Fruit fly (Drosophila melanogaster): Measurements from ENCODE around the gene Pk34A.

Pk34A gene

DNA sequence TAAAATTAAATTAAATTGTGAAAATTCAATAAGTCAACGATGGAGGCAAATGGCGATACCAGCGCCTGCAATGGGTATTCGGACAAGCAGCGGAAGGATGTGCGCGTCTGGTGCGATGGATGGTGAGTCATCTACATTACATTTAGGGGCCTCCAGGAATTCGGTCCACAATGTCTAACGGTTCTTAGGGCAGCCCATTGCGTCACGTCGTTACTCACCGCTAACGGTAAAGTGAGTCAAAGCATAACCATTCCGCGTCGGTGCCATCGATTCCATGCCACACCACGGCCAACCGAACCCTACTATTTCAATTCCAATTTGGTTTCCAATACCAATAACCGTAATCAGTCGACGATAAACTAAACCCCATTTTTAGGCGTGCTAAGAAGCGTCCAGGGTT is 45.5 kb downstream of the Pk34A start:
- TF ChIP-seq ovo (GFP tag; optimal IDR thresholded peaks at IDR 0.05), result peak; percentile 70
- TF ChIP-seq pad (GFP tag; optimal IDR thresholded peaks at IDR 0.05), result no peak
- TF ChIP-seq Crg-1 (GFP tag; optimal IDR thresholded peaks at IDR 0.05), result no peak
- TF ChIP-seq CG11617 (GFP tag; optimal IDR thresholded peaks at IDR 0.05), result no peak
- TF ChIP-seq kay (GFP tag; ENCODE audit: borderline replicate concordance), result no peak
- TF ChIP-seq CG5204 (GFP tag; optimal IDR thresholded peaks at IDR 0.05), result no peak

- TF ChIP-seq CG14711 (tag; optimal IDR thresholded peaks at IDR 0.05) (peak; percentile 36), CG12768 (GFP tag; optimal IDR thresholded peaks at IDR 0.05) (peak; percentile 64), cic (GFP tag; optimal IDR thresholded peaks at IDR 0.05) (peak; percentile 54), Mnt (GFP tag; optimal IDR thresholded peaks at IDR 0.05) (peak; percentile 72), CG7101 (tag; optimal IDR thresholded peaks at IDR 0.05) (no peak), bab1 (GFP tag; optimal IDR thresholded peaks at IDR 0.05) (no peak), CG33017 (tag; optimal IDR thresholded peaks at IDR 0.05) (peak; percentile 30), CG1620 (GFP tag; optimal IDR thresholded peaks at IDR 0.05) (peak; percentile 40), Hr96 (GFP tag; optimal IDR thresholded peaks at IDR 0.05) (no peak), Crg-1 (GFP tag; optimal IDR thresholded peaks at IDR 0.05) (peak; percentile 31), CG5204 (GFP tag; optimal IDR thresholded peaks at IDR 0.05) (no peak), CG11617 (GFP tag; optimal IDR thresholded peaks at IDR 0.05) (peak; percentile 15), CG7045 (GFP tag; optimal IDR thresholded peaks at IDR 0.05) (peak; percentile 57), tj (GFP tag; optimal IDR thresholded peaks at IDR 0.05) (peak; percentile 48), ovo (GFP tag; optimal IDR thresholded peaks at IDR 0.05) (no peak), pad (GFP tag; optimal IDR thresholded peaks at IDR 0.05) (peak; percentile 22), cnc (optimal IDR thresholded peaks at IDR 0.05) (no peak), kay (GFP tag; ENCODE audit: borderline replicate concordance) (no peak), Clk (GFP tag; optimal IDR thresholded peaks at IDR 0.05) (no peak), toe (GFP tag; optimal IDR thresholded peaks at IDR 0.05) (no peak)
Measured at dm6 chr2L:13205256-13205655, 46.6 kb downstream of the Pk34A start.

dm6 chr2L:13206077-13206668 is 47.6 kb downstream of the Pk34A start:
- TF ChIP-seq cnc (optimal IDR thresholded peaks at IDR 0.05), result no peak
- TF ChIP-seq CG7101 (tag; optimal IDR thresholded peaks at IDR 0.05), result peak; percentile 51
- TF ChIP-seq pad (GFP tag; optimal IDR thresholded peaks at IDR 0.05), result peak; percentile 72
- no peak for TF ChIP-seq Hr96 (GFP tag; optimal IDR thresholded peaks at IDR 0.05)
- no peak for TF ChIP-seq Clk (GFP tag; optimal IDR thresholded peaks at IDR 0.05)
- peak; percentile 41 for TF ChIP-seq CG1620 (GFP tag; optimal IDR thresholded peaks at IDR 0.05)
- TF ChIP-seq ovo (GFP tag; optimal IDR thresholded peaks at IDR 0.05), result no peak
- peak; percentile 99 for TF ChIP-seq cic (GFP tag; optimal IDR thresholded peaks at IDR 0.05)
- peak; percentile 23 for TF ChIP-seq bab1 (GFP tag; optimal IDR thresholded peaks at IDR 0.05)
- TF ChIP-seq CG5204 (GFP tag; optimal IDR thresholded peaks at IDR 0.05), result no peak
- TF ChIP-seq kay (GFP tag; ENCODE audit: borderline replicate concordance), result no peak
- peak; percentile 30 for TF ChIP-seq tj (GFP tag; optimal IDR thresholded peaks at IDR 0.05)
- TF ChIP-seq CG11617 (GFP tag; optimal IDR thresholded peaks at IDR 0.05), result peak; percentile 22
- peak; percentile 40 for TF ChIP-seq Crg-1 (GFP tag; optimal IDR thresholded peaks at IDR 0.05)
- TF ChIP-seq CG14711 (tag; optimal IDR thresholded peaks at IDR 0.05), result peak; percentile 43
- TF ChIP-seq CG7045 (GFP tag; optimal IDR thresholded peaks at IDR 0.05), result peak; percentile 79
- TF ChIP-seq toe (GFP tag; optimal IDR thresholded peaks at IDR 0.05), result peak; percentile 1
- TF ChIP-seq Mnt (GFP tag; optimal IDR thresholded peaks at IDR 0.05), result peak; percentile 63
- peak; percentile 93 for TF ChIP-seq CG12768 (GFP tag; optimal IDR thresholded peaks at IDR 0.05)
- TF ChIP-seq CG33017 (tag; optimal IDR thresholded peaks at IDR 0.05), result peak; percentile 78

DNA sequence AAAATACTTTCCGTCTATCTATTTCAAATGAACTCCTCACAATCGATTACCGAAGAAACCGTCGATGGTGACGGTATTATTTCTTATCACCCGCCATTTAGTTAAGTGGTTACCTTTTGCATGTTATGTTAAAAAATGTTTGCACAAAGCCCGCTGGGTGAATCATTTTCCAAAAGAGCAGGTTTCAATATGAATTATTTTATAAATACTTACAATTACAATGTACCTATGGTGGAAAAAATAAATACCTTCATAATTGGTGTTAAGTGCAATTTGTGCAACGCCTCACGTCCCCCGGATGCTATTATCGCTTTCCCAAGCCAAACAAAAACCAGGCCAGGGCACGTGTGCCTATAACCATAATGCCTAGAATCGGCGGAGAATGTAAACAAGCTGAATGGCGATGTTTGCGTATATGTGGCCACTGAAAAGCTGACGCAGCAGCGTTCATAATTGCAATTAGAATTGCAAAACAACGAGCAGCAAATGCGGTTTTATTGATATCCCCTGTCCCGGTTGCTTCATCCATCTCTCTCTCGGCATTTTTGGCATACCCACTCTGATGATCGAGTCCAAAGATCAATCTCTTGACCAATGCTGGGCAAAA is 48.4 kb downstream of the Pk34A start:
- TF ChIP-seq CG12768 (GFP tag; optimal IDR thresholded peaks at IDR 0.05), result peak; percentile 9
- no peak for TF ChIP-seq CG11617 (GFP tag; optimal IDR thresholded peaks at IDR 0.05)
- peak; percentile 91 for TF ChIP-seq tj (GFP tag; optimal IDR thresholded peaks at IDR 0.05)
- no peak for TF ChIP-seq CG14711 (tag; optimal IDR thresholded peaks at IDR 0.05)
- no peak for TF ChIP-seq bab1 (GFP tag; optimal IDR thresholded peaks at IDR 0.05)
- no peak for TF ChIP-seq toe (GFP tag; optimal IDR thresholded peaks at IDR 0.05)
- no peak for TF ChIP-seq Hr96 (GFP tag; optimal IDR thresholded peaks at IDR 0.05)
- TF ChIP-seq CG7045 (GFP tag; optimal IDR thresholded peaks at IDR 0.05), result peak; percentile 45
- TF ChIP-seq Mnt (GFP tag; optimal IDR thresholded peaks at IDR 0.05), result peak; percentile 79
- TF ChIP-seq CG33017 (tag; optimal IDR thresholded peaks at IDR 0.05), result no peak
- peak; percentile 64 for TF ChIP-seq cic (GFP tag; optimal IDR thresholded peaks at IDR 0.05)
- peak; percentile 39 for TF ChIP-seq ovo (GFP tag; optimal IDR thresholded peaks at IDR 0.05)
- peak; percentile 98 for TF ChIP-seq kay (GFP tag; ENCODE audit: borderline replicate concordance)
- no peak for TF ChIP-seq CG1620 (GFP tag; optimal IDR thresholded peaks at IDR 0.05)
- TF ChIP-seq CG5204 (GFP tag; optimal IDR thresholded peaks at IDR 0.05), result no peak
- TF ChIP-seq Clk (GFP tag; optimal IDR thresholded peaks at IDR 0.05), result no peak
- TF ChIP-seq Crg-1 (GFP tag; optimal IDR thresholded peaks at IDR 0.05), result no peak
- TF ChIP-seq pad (GFP tag; optimal IDR thresholded peaks at IDR 0.05), result no peak
- TF ChIP-seq CG7101 (tag; optimal IDR thresholded peaks at IDR 0.05), result peak; percentile 23
- no peak for TF ChIP-seq cnc (optimal IDR thresholded peaks at IDR 0.05)
